Worm (Caenorhabditis elegans) whole organism, L2 larva: ENCODE results near the gene F10C2.3.
A peak's percentile ranks its signal among the peaks of the same experiment; 100 is the strongest.

Source experiments
- C34F6.9 ChIP-seq: fragments of 150-350 bp; optimal IDR thresholded peaks from 2 replicates; lab custom pipeline; 2014; ENCODE audit warnings: missing biosample characterization, missing genetic modification characterization
- F13H6.1 ChIP-seq: sonication (generic microtip); optimal IDR thresholded peaks from 2 replicates; lab custom pipeline; 2016; ENCODE audit warnings: missing genetic modification characterization, missing compliant biosample characterization
- R02D3.7 ChIP-seq: fragments of 150-350 bp; optimal IDR thresholded peaks from 2 replicates; lab custom pipeline; 2014; ENCODE audit warnings: missing biosample characterization, missing genetic modification characterization
- Y55F3AM.14 ChIP-seq: fragments of 200-800 bp; sonication (Bioruptor generic); optimal IDR thresholded peaks from 2 replicates; lab custom pipeline; 2018; ENCODE audit warnings: mild to moderate bottlenecking, missing genetic modification characterization, missing compliant biosample characterization
- ZK546.5 ChIP-seq: sonication (generic microtip); optimal IDR thresholded peaks from 2 replicates; lab custom pipeline; 2017; ENCODE audit warnings: missing biosample characterization, missing genetic modification characterization
- alr-1 ChIP-seq: fragments of 150-350 bp; optimal IDR thresholded peaks from 2 replicates; lab custom pipeline; 2014; ENCODE audit warnings: missing biosample characterization, missing genetic modification characterization
- aly-2 ChIP-seq: fragments of 150-350 bp; optimal IDR thresholded peaks from 2 replicates; lab custom pipeline; 2014; ENCODE audit warnings: missing biosample characterization, missing genetic modification characterization
- ama-1 ChIP-seq: fragments of 150-350 bp; optimal IDR thresholded peaks from 2 replicates; lab custom pipeline; 2018; ENCODE audit warnings: inconsistent platforms
- blmp-1 ChIP-seq: sonication (generic microtip); optimal IDR thresholded peaks from 2 replicates; lab custom pipeline; 2017; ENCODE audit warnings: missing genetic modification characterization, mild to moderate bottlenecking, missing compliant biosample characterization, antibody characterized with exemption, moderate library complexity; ENCODE audit not compliant: insufficient read depth
- ceh-82 ChIP-seq: fragments of 150-350 bp; optimal IDR thresholded peaks from 2 replicates; lab custom pipeline; 2014; ENCODE audit warnings: missing biosample characterization, missing genetic modification characterization
- crh-2 ChIP-seq: sonication (generic microtip); optimal IDR thresholded peaks from 2 replicates; lab custom pipeline; 2017; ENCODE audit warnings: missing biosample characterization, missing genetic modification characterization
- dmd-4 ChIP-seq: sonication (generic microtip); optimal IDR thresholded peaks from 2 replicates; lab custom pipeline; 2017; ENCODE audit warnings: missing biosample characterization, missing genetic modification characterization
- egl-27 ChIP-seq: sonication (generic microtip); optimal IDR thresholded peaks from 3 replicates; lab custom pipeline; 2017; ENCODE audit warnings: missing biosample characterization, missing genetic modification reagents, missing genetic modification characterization
- elt-1 ChIP-seq: fragments of 150-350 bp; optimal IDR thresholded peaks from 2 replicates; lab custom pipeline; 2014; ENCODE audit warnings: missing biosample characterization, missing genetic modification characterization
- elt-3 ChIP-seq: sonication (generic microtip); optimal IDR thresholded peaks from 2 replicates; lab custom pipeline; 2017; ENCODE audit warnings: missing biosample characterization, missing genetic modification characterization
- fos-1 ChIP-seq: fragments of 150-350 bp; optimal IDR thresholded peaks from 2 replicates; lab custom pipeline; 2014; ENCODE audit warnings: missing biosample characterization, missing genetic modification characterization
- gmeb-1 ChIP-seq: fragments of 150-350 bp; optimal IDR thresholded peaks from 2 replicates; lab custom pipeline; 2014; ENCODE audit warnings: missing biosample characterization, missing genetic modification characterization
- lin-11 ChIP-seq: fragments of 150-350 bp; sonication (generic microtip); optimal IDR thresholded peaks from 2 replicates; lab custom pipeline; 2014; ENCODE audit warnings: missing biosample characterization, missing genetic modification characterization, inconsistent platforms, mixed read lengths
- lin-13 ChIP-seq: fragments of 150-350 bp; optimal IDR thresholded peaks from 2 replicates; lab custom pipeline; 2014; ENCODE audit warnings: missing biosample characterization, missing genetic modification reagents, missing genetic modification characterization
- lsy-2 ChIP-seq, 2 experiments: fragments of 150-350 bp in 1 of 2; sonication (generic microtip) in 1 of 2; optimal IDR thresholded peaks; 2 replicates each; lab custom pipeline; 2014 to 2017; ENCODE audit warnings: missing biosample characterization in 2 of 2, missing genetic modification characterization in 2 of 2
- mbf-1 ChIP-seq: sonication (generic microtip); optimal IDR thresholded peaks from 2 replicates; lab custom pipeline; 2017; ENCODE audit warnings: missing biosample characterization, missing genetic modification characterization
- mdl-1 ChIP-seq, 2 experiments: fragments of 150-350 bp in 1 of 2; sonication (generic microtip) in 1 of 2; optimal IDR thresholded peaks; 2 replicates each; lab custom pipeline; 2017; ENCODE audit warnings: missing biosample characterization in 2 of 2, missing genetic modification characterization in 2 of 2
- nhr-10 ChIP-seq: sonication (generic microtip); optimal IDR thresholded peaks from 2 replicates; lab custom pipeline; 2017; ENCODE audit warnings: missing biosample characterization, missing genetic modification characterization
- nhr-11 ChIP-seq: fragments of 150-350 bp; optimal IDR thresholded peaks from 2 replicates; lab custom pipeline; 2014; ENCODE audit warnings: missing biosample characterization, missing genetic modification characterization
- nhr-12 ChIP-seq: fragments of 150-350 bp; optimal IDR thresholded peaks from 2 replicates; lab custom pipeline; 2014; ENCODE audit warnings: missing biosample characterization, missing genetic modification characterization
- nhr-129 ChIP-seq: fragments of 150-350 bp; optimal IDR thresholded peaks from 2 replicates; lab custom pipeline; 2014; ENCODE audit warnings: missing biosample characterization, missing genetic modification characterization
- nhr-21 ChIP-seq: fragments of 150-350 bp; optimal IDR thresholded peaks from 2 replicates; lab custom pipeline; 2014; ENCODE audit warnings: missing biosample characterization, missing genetic modification characterization
- nhr-23 ChIP-seq: fragments of 150-350 bp; optimal IDR thresholded peaks from 2 replicates; lab custom pipeline; 2014; ENCODE audit warnings: missing biosample characterization, missing genetic modification reagents, missing genetic modification characterization
- nhr-237 ChIP-seq: fragments of 150-350 bp; optimal IDR thresholded peaks from 2 replicates; lab custom pipeline; 2014; ENCODE audit warnings: missing biosample characterization, missing genetic modification characterization
- nhr-25 ChIP-seq: fragments of 150-350 bp; sonication (generic microtip); optimal IDR thresholded peaks from 3 replicates; lab custom pipeline; 2014; ENCODE audit warnings: missing biosample characterization, missing genetic modification characterization
- peb-1 ChIP-seq: fragments of 150-350 bp; optimal IDR thresholded peaks from 2 replicates; lab custom pipeline; 2014; ENCODE audit warnings: missing biosample characterization, missing genetic modification characterization
- sem-4 ChIP-seq: fragments of 150-350 bp; optimal IDR thresholded peaks from 2 replicates; lab custom pipeline; 2014; ENCODE audit warnings: missing biosample characterization, missing genetic modification reagents, missing genetic modification characterization
- skn-1 ChIP-seq: sonication (generic microtip); optimal IDR thresholded peaks from 2 replicates; lab custom pipeline; 2017; ENCODE audit warnings: missing biosample characterization, missing genetic modification characterization
- sma-3 ChIP-seq: sonication (generic microtip); optimal IDR thresholded peaks from 2 replicates; lab custom pipeline; 2016; ENCODE audit warnings: missing genetic modification reagents, missing genetic modification characterization, missing compliant biosample characterization
- sma-9 ChIP-seq, 2 experiments: fragments of 150-350 bp in 1 of 2; sonication (generic microtip) in 1 of 2; optimal IDR thresholded peaks; 2 replicates each; lab custom pipeline; 2014 to 2016; ENCODE audit warnings: missing genetic modification characterization in 2 of 2, mild to moderate bottlenecking in 1 of 2, missing biosample characterization in 1 of 2, missing compliant biosample characterization in 1 of 2, missing genetic modification reagents in 1 of 2, moderate library complexity in 1 of 2
- snpc-4 ChIP-seq: fragments of 150-350 bp; optimal IDR thresholded peaks from 2 replicates; lab custom pipeline; 2014; ENCODE audit warnings: missing biosample characterization, missing genetic modification characterization
- unc-39 ChIP-seq: fragments of 150-350 bp; optimal IDR thresholded peaks from 2 replicates; lab custom pipeline; 2014; ENCODE audit warnings: missing biosample characterization, missing genetic modification characterization
- unc-55 ChIP-seq: fragments of 150-350 bp; sonication (generic microtip); optimal IDR thresholded peaks from 3 replicates; lab custom pipeline; 2014; ENCODE audit warnings: missing biosample characterization, missing genetic modification reagents, missing genetic modification characterization
- unc-62 ChIP-seq: fragments of 150-350 bp; optimal IDR thresholded peaks from 2 replicates; lab custom pipeline; 2014; ENCODE audit warnings: missing biosample characterization, missing genetic modification reagents, missing genetic modification characterization
- zag-1 ChIP-seq: fragments of 150-350 bp; optimal IDR thresholded peaks from 2 replicates; lab custom pipeline; 2014; ENCODE audit warnings: missing biosample characterization, missing genetic modification characterization
- ztf-1 ChIP-seq: fragments of 200-800 bp; sonication (Bioruptor generic); conservative IDR thresholded peaks from 2 replicates; pipeline ENCODE4 v1.3.6; 2022; ENCODE audit warnings: missing genetic modification characterization, missing compliant biosample characterization
- ztf-11 ChIP-seq: sonication (generic microtip); optimal IDR thresholded peaks from 2 replicates; lab custom pipeline; 2017; ENCODE audit warnings: missing biosample characterization, missing genetic modification characterization
- ztf-4 ChIP-seq: fragments of 150-350 bp; optimal IDR thresholded peaks from 2 replicates; lab custom pipeline; 2014; ENCODE audit warnings: missing biosample characterization, missing genetic modification characterization

The F10C2.3 gene

DNA sequence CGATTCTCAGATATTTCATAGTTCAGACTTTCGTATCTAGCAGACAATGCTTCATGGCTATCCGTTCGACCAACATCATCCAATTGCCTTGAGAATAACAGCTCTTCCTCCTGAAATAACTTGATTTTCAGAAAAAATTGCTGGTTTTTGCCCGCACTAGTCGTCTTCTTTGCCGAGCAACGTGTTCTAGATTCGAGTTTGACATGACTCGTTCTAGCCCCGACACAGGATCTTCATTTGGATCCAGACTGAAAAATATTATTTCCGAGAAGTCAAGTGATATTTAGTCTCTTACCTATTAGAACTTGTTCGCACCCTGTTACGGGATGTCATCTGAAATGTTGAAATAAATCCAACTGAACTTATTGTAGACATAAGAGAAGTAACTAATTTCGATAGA, 42.9 kb downstream of the F10C2.3 start, which contains the start of gene clh-6:
TSS of gene clh-6 (minus strand) at position 333 of the 400 bp plus-strand sequence.
- TF ChIP-seq lsy-2 (tag; optimal IDR thresholded peaks at IDR 0.05; lab: Kevin White, UChicago) (no peak), ama-1 (lab: Kevin White, UChicago) (peak; percentile 58), nhr-25 (tag; lab: Kevin White, UChicago) (no peak), nhr-21 (tag; lab: Kevin White, UChicago) (peak; percentile 0)

DNA sequence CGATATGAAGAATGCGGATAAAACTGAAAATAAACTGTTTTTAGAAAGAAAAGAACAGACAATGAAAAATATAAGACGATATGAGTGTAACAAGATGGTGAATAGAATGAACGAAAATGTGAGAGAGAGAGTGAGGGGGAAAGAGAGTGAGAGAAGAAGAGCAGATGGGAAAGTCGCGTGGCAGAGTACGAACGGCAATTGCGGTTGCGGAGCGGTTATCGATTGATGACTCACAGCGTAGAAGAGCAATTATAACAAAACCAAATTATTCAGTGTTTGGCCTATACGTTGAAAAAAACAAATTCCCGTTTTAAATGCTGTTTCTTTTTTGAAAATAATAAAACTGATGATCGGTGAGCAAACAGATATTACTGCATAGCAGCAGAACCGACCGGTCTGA, 45.2 kb downstream of the F10C2.3 start, which contains the start of gene pqn-53:
TSS of gene pqn-53 (minus strand) at position 23 of the 400 bp plus-strand sequence.
- TF ChIP-seq gmeb-1 (tag; lab: Kevin White, UChicago) (no peak), unc-62 (GFP tag; lab: Kevin White, UChicago) (no peak), lsy-2 (tag; optimal IDR thresholded peaks at IDR 0.05; lab: Kevin White, UChicago) (peak in 1 of 2 experiments; percentile 8), dmd-4 (no peak), crh-2 (tag; lab: Kevin White, UChicago) (peak; percentile 57), ztf-1 (GFP tag; lab: Robert Waterston, UW) (no peak), sem-4 (tag; lab: Kevin White, UChicago) (no peak), F13H6.1 (tag; lab: Kevin White, UChicago) (peak; percentile 0), elt-1 (tag; lab: Kevin White, UChicago) (no peak), unc-55 (GFP tag; lab: Kevin White, UChicago) (peak; percentile 16), ZK546.5 (tag; lab: Kevin White, UChicago) (no peak), nhr-21 (tag; lab: Kevin White, UChicago) (no peak), C34F6.9 (tag; lab: Kevin White, UChicago) (peak; percentile 64), ama-1 (lab: Kevin White, UChicago) (no peak), lin-13 (GFP tag; lab: Kevin White, UChicago) (no peak), ztf-11 (tag; lab: Kevin White, UChicago) (no peak), unc-39 (no peak), mdl-1 (tag; optimal IDR thresholded peaks at IDR 0.05; lab: Kevin White, UChicago) (peak in 1 of 2 experiments; percentile 44), nhr-129 (tag; lab: Kevin White, UChicago) (peak; percentile 52), nhr-11 (tag; lab: Kevin White, UChicago) (no peak), skn-1 (tag; lab: Kevin White, UChicago) (no peak), elt-3 (no peak), nhr-237 (no peak), fos-1 (peak; percentile 93), lin-11 (tag; lab: Kevin White, UChicago) (peak; percentile 3), R02D3.7 (tag; lab: Kevin White, UChicago) (no peak), blmp-1 (tag; lab: Kevin White, UChicago) (no peak), sma-9 (GFP tag; optimal IDR thresholded peaks at IDR 0.05; lab: Kevin White, UChicago) (no peak), sma-9 (tag; optimal IDR thresholded peaks at IDR 0.05; lab: Kevin White, UChicago) (no peak), aly-2 (tag; lab: Kevin White, UChicago) (no peak), mbf-1 (tag; lab: Kevin White, UChicago) (no peak)
- TF ChIP-seq, all 48 proteins: peak for 9

DNA sequence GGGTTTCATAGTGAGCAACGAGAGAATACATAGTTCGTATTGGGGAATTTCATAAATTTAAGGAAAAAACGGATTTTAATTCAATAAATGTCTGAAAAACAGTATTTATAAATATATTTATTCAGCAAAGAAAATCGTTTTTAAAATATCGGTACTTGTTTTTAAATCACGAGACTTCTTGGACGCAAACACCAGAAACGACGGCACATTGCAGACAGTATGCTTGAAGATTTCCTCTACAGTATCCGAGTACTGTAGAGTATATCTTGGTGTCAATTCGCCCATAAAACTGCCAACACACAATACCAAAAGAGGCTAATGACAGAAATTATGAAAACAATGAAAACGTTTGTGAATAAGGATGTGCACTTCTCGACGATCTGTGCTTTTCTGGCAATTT, 45.7 kb downstream of the F10C2.3 start:
- TF ChIP-seq elt-1 (tag; lab: Kevin White, UChicago) (no peak), ztf-11 (tag; lab: Kevin White, UChicago) (no peak), C34F6.9 (tag; lab: Kevin White, UChicago) (peak; percentile 19), Y55F3AM.14 (GFP tag; lab: Kevin White, UChicago) (no peak), ztf-1 (GFP tag; lab: Robert Waterston, UW) (no peak), nhr-25 (tag; lab: Kevin White, UChicago) (no peak), blmp-1 (tag; lab: Kevin White, UChicago) (no peak), ZK546.5 (tag; lab: Kevin White, UChicago) (no peak), unc-62 (GFP tag; lab: Kevin White, UChicago) (no peak), nhr-10 (tag; lab: Kevin White, UChicago) (no peak), snpc-4 (tag; lab: Kevin White, UChicago) (no peak), ztf-4 (tag; lab: Kevin White, UChicago) (no peak), mbf-1 (tag; lab: Kevin White, UChicago) (no peak), fos-1 (no peak), unc-55 (GFP tag; lab: Kevin White, UChicago) (peak; percentile 43), nhr-23 (tag; lab: Kevin White, UChicago) (no peak), lin-13 (GFP tag; lab: Kevin White, UChicago) (peak; percentile 42), egl-27 (no peak), nhr-12 (no peak), ceh-82 (tag; lab: Kevin White, UChicago) (no peak), peb-1 (tag; lab: Kevin White, UChicago) (no peak), sem-4 (tag; lab: Kevin White, UChicago) (no peak), alr-1 (tag; lab: Kevin White, UChicago) (no peak), dmd-4 (no peak), zag-1 (tag; lab: Kevin White, UChicago) (no peak), unc-39 (no peak), nhr-129 (tag; lab: Kevin White, UChicago) (peak; percentile 30), skn-1 (tag; lab: Kevin White, UChicago) (no peak), lin-11 (tag; lab: Kevin White, UChicago) (no peak), nhr-237 (no peak), sma-3 (GFP tag; lab: Kevin White, UChicago) (peak; percentile 1), ama-1 (lab: Kevin White, UChicago) (no peak), crh-2 (tag; lab: Kevin White, UChicago) (no peak), elt-3 (no peak), gmeb-1 (tag; lab: Kevin White, UChicago) (no peak), lsy-2 (tag; optimal IDR thresholded peaks at IDR 0.05; lab: Kevin White, UChicago) (peak in 1 of 2 experiments; percentile 59), nhr-21 (tag; lab: Kevin White, UChicago) (no peak), F13H6.1 (tag; lab: Kevin White, UChicago) (no peak), aly-2 (tag; lab: Kevin White, UChicago) (no peak), mdl-1 (tag; optimal IDR thresholded peaks at IDR 0.05; lab: Kevin White, UChicago) (no peak), sma-9 (GFP tag; optimal IDR thresholded peaks at IDR 0.05; lab: Kevin White, UChicago) (no peak), sma-9 (tag; optimal IDR thresholded peaks at IDR 0.05; lab: Kevin White, UChicago) (no peak)
